Worm (Caenorhabditis elegans): ENCODE results near the gene F25H8.2.

DNA sequence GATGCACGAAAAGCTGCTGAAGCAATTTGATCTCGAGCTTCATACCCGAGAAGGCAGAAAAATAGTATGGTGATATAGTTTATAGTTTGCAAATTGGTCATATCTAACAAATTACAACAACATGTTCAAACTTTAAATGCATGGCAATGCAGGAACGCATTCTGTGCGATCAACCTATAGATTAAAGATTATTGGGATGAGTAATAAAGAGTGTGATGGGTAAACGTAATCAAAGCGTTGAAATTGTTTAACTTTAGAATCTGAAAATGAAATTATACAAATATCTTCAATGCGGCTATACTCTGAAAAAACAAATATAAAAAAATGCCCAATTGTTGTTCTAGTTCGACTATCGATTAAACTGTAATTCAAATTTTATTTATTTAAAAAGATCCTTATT, 44.2 kb downstream of the F25H8.2 start, which contains the start of gene C47E12.14:
- TF ChIP-seq nhr-25 (tag; optimal IDR thresholded peaks at IDR 0.05) (no peak), nhr-12 (tag; optimal IDR thresholded peaks at IDR 0.05) (no peak), ztf-11 (tag; optimal IDR thresholded peaks at IDR 0.05) (no peak), unc-62 (GFP tag; optimal IDR thresholded peaks at IDR 0.05) (no peak)
